Fruit fly (Drosophila melanogaster) whole organism, larva: ENCODE data around the gene Pfdn1.

Source experiments
- noc ChIP-seq: fragments of 200-800 bp; sonication (Bioruptor generic); optimal IDR thresholded peaks from 3 replicates; lab custom pipeline; 2019; ENCODE audit warnings: missing biosample characterization, mild to moderate bottlenecking, missing genetic modification characterization, moderate library complexity

Pfdn1 gene

DNA sequence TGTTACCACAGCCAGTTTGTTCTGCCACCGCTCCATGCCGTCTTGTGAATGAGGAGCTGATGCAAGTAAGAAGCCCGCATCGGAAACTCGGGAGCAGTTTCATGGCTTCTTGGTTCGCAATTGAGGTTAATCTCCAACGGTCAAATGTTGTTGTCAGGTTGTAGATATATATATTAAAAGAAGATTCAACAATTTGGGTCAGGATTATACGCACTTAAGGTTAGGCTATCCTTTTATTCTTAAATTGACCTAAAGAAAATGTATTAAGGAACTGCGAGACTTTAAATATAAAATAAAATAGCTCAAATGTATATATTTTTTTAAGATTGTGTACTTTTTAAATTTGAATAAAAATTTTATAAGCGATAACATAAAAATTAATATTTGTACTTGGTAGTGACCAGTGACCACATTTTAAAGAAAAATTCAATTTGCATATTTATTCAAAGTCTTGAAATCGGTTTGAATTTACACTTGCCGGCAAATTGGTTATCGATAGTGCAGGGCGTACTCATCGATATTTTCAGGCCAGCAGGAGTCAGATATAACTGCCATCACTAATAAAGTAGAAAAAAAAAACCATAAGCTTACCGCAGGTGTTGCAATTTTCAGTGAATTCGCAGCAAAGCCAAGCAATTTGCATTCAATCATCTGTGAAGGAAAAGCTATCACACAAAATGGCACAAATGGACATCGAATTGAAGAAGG, at the start of gene Pfdn1, which contains the start of gene CG9150:
Gene Pfdn1, plus strand, starts transcription at position 536 of the 708 bp plus-strand sequence.
Gene CG9150, minus strand, starts transcription at position 51 of the 708 bp plus-strand sequence.
- no peak for TF ChIP-seq noc (tag; lab: Kevin White, UChicago)

DNA sequence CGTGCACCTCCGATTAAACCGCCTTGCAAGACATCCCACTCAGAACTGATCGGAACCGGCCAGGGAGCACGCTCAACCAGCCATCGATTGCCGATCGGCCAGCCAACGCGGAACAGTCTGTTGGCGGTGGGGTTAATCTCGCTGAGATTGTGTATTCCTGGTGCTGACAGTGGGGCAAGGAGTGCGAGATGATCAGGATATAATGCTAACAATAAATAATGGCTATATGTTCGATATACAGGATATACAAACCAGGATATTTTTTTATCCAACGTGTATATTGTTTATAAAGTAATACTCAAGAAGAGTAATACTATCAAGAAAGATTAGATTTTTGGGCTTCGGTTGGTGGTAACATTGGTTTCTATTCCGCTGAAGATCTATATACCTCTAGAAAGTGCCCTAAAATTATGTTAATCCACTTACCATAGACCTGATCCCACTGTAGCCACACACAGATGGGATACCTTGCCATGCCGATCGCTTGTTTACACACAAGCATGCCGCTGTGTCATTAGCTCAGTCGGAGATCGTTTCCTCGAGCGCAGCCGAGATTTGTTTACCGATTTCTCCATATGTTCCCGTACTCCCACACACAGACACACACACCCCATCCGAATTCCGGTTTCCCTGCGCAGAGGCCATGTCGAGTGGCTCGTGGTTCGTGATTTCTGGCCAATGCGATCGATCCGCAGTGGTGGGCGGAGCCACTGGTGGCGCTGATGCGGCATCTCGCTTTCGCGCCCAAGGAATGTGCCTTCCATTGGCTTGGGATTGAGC, 49.3 kb upstream of the Pfdn1 start, which contains the start of gene H2.0:
Gene H2.0, minus strand, starts transcription at position 51 of the 780 bp plus-strand sequence.
- no peak for TF ChIP-seq noc (tag; lab: Kevin White, UChicago)

DNA sequence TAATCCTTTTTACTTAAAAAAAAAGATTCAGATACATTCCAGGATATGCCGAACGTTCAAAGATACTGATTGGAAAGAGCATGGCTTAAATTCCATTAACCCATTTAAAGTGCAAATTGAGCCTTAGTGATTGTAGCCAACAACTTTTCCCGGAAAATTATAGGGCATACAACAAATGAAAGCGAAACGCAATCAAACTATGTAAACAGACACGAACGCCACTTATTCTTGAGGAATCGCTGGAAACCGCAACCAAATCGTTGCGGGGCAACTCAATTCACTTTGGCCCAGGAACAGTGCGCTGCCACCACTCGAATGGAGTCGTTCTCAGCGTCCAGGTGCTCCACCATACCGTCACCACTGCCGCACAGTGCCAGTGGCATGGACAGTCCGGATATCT, 48.3 kb upstream of the Pfdn1 start, which contains the start of gene CG13996:
Gene CG13996, plus strand, starts transcription at position 301 of the 400 bp plus-strand sequence.
- no peak for TF ChIP-seq noc (tag; lab: Kevin White, UChicago)

DNA sequence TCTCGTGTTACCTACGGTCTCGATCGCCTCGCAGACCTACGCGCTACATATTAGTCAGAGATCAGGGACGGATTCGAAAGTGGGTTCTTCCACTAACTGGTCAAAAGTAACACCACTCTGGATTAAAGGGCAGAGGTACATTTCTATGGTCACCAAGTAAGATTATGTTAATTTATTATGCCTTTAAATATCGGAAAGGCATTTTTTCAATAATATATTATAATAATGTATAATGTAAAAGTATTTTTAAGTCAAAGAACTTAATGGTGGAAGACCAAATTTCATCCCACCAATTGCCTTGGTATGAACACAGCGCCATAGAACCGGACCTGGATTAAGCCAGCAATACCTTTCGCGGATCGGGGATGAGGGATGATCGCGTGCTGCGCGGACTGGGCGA, 46.1 kb upstream of the Pfdn1 start:
- no peak for TF ChIP-seq noc (tag; lab: Kevin White, UChicago)

DNA sequence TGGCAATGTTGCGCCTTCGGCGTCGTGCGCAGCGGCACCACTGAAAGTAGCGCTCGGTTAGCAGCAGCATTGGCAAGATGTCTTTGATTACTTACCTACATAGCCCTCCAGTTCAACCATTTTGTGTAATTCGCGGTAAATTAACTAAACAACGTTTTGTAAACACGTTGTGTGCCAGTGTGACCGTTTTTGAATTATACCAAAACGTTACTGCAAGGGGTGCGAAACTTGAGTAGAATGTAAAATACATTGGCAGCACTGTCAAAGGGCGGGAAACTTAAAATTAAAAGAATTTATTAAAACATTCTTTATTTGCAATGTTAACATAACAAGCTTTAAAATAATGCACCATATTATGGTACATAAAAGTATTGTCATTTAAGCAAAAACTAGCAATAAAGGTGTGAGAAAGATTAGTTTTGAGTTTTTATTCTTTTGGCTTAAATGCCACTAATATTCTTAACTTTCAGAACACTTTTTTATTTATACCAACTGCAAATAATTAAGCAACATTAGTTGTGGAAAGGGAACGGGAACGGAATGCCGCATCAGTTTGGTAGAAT, 44.5 kb upstream of the Pfdn1 start, which contains the start of gene CG9107:
Gene CG9107, minus strand, starts transcription at position 195 of the 563 bp plus-strand sequence.
- no peak for TF ChIP-seq noc (tag; lab: Kevin White, UChicago)

DNA sequence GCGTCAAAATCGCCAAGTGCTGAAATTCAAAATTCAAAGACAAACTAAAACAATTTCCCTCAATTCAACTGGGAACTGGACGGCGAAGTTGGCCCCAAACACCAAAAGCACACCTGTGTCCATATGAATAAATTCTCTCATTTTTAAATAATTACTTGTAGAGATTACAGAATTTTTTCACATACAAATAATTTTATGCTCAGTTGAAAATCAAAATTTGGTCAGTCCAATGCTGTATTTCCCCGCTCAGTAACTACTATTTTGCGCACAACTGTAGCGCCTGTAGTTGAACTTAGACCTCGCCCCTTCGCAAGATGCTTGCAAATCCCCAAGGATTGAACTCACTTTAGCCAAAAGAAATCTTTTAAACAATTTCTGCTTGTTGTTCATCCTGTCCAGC, 40.2 kb upstream of the Pfdn1 start:
- no peak for TF ChIP-seq noc (tag; lab: Kevin White, UChicago)

DNA sequence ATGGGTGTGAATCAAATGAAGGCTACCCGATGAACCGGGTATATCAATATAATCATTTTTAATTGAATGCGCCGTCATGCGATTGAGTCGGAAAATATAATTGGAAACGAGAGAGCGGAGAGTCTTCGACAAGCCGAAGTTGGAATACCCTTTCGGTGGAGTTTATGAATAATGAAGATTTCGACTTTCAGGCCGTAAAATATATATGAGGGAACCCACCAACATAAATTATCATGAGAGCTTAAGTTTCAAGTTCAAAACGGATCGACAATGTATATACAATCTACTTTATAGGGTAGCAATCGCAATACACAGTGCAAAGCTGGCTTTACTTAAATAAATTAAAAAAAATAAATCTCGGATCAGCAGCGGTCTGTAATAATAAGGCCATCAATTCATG, 37.0 kb upstream of the Pfdn1 start:
- no peak for TF ChIP-seq noc (tag; lab: Kevin White, UChicago)

DNA sequence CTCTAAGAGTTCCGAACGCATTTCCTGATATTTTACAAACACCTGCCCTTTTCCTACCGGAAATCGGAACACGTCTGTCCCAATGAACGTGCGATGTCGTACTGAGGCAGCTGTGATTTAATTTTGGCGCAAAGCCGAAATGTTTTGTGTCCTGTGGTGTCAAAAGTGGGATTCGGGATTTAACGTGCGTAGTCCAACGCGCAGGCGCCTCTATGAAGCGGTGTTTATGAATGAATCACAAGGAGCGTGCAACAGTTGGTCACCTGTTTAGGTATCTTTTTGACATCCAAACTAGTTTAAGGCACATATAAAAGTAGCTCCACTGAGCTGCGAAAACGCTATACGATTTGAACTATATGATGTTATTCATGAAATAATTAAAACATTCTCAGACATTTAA, 34.5 kb upstream of the Pfdn1 start, which contains the start of gene CG9109:
Gene CG9109, minus strand, starts transcription at position 80 of the 400 bp plus-strand sequence.
- TF ChIP-seq noc (tag; lab: Kevin White, UChicago): no peak

DNA sequence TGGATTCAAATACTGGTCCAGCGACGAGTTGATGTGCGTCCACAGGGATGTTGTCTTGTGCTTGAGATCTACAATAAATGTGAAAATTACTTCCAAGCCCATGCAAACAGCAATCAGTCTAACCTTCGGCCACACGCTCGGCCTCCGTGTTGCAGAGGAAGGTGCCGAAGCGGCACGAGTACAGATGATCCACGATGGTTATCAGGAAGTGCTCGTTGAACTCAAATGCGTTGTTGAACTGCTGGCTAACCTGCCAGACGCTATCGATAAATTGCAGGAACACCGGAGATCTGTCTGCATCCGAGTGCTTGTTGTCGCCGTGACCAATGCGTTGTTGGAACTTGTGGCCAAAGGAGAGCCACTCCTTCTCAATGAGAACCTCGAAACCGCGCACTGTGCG, 33.7 kb upstream of the Pfdn1 start:
- TF ChIP-seq noc (tag; lab: Kevin White, UChicago): no peak

DNA sequence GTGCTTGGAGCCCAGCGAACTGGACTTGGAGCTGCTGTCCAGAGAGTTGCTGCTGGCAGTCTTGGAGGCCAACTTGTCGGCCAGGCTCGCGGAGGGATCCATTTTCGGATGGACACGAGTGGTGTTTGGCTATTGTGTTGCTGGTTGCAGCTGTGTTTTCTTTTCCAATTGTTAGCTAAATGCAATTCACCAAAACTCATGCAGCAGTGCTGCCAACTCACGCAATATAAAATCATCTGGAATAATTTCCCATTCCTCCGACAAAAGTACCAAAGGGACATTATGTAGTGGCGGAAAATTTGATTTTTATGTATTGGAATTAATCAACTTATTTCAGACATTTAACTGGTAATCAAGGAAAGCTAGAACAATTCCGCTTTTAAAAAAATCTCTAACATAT, 32.2 kb upstream of the Pfdn1 start, which contains the start of gene mtm:
Gene mtm, minus strand, starts transcription at position 306 of the 400 bp plus-strand sequence.
- no peak for TF ChIP-seq noc (tag; lab: Kevin White, UChicago)

DNA sequence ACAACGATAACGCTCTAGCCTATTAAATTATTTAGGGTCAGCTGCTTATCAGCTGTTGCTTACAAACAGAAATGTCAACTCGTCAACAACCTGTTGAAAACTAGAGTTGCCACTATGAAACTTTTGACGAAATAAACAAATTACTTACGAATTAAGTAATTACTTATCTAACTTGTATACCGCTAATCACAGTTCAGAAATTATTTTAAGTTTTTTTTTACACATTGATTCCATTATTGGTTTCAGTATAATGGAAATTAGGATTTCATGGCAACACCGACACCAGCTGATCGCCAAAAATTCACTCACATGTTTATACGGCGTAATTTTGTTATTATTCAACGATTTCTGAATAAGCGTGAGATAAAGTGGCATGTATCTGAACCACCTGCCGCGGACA, 31.0 kb upstream of the Pfdn1 start, which contains the start of the genes CG9117 and CG31643:
Gene CG9117, minus strand, starts transcription at position 73 of the 400 bp plus-strand sequence.
Gene CG31643, plus strand, starts transcription at position 288 of the 400 bp plus-strand sequence.
- TF ChIP-seq noc (tag; lab: Kevin White, UChicago): peak; percentile 76

DNA sequence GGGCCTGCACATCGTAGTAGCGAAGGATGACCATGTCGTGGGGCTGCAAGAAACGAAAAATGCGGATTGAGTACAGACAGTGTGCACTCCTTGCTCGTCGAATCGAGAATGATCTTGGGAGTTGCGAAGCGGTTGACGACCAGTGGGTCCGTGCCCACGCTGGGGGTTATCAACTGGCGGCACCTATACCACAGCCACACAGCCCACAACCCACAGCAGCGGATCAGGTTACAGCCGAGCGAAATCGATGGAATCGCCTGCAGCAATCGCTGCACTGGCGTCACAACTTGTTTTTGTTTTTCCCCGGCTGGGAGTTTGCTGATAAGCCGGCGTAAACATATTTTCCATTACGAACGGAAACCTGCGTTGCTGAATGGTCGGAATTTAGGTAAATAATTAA, 23.4 kb upstream of the Pfdn1 start:
- TF ChIP-seq noc (tag; lab: Kevin White, UChicago): no peak

DNA sequence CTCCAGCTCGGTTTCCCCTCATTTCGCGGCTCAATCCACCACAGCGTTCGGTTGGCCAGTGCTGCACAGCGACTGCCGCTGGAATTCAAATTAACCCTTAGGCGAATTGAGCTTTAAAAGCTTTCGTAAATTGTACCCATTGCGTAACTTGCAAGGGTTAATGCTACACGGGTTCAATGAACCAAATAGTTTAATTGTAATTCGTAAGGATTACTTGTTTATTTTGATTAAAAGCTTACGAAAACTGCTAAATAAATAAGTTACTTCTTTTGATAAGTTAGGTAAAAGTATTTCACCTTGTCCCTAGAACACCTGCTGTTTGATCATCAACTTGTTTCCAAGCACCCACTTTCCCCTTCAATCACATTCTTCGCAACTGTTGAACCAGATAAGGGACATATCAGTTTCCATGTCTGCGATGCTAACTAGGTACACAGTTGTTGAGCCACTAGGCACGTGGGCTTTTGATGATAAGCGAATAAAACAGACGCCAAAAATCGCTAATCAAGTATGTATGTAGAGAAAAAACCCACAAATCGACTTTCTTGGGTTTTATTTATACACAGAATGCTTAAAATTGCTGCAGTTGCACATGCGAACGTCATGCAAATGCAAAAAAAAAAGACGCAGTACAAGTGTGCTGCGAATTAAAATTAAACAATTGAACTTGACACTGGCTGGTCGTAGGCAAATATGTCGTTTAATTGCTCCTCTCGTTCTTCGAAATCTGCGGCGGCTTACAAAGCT, 22.7 kb upstream of the Pfdn1 start, which contains the start of gene Pfas:
Gene Pfas, minus strand, starts transcription at position 79 of the 747 bp plus-strand sequence.
- TF ChIP-seq noc (tag; lab: Kevin White, UChicago): peak; percentile 80

DNA sequence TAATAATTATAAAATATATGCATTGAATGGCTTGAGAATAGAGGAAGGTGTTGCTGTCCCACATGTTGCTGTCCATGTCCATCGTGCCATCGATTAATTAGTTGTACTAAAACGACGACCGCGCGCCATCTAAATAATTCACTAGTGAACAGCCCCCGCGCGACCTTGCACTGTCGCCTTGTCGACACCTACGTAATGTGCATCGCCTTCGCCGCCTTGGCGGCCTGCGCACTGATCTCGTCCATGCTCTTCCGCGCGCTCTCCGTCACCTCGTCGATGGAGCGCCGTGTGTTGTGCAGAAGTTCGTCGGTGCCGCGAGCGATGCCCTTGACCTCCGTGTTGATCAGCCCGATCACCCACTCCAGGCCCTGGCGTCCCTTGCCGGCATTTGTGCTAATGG, 22.0 kb upstream of the Pfdn1 start:
- TF ChIP-seq noc (tag; lab: Kevin White, UChicago): no peak
